Fruit fly (Drosophila melanogaster) whole organism, wandering third instar larva: ENCODE results near the gene Rap1.

Source experiments
- Abd-B ChIP-seq: fragments of >200 bp; optimal IDR thresholded peaks from 2 replicates; lab custom pipeline; 2017; ENCODE audit warnings: missing biosample characterization, missing genetic modification characterization
- CG32264 ChIP-seq: fragments of 200-800 bp; sonication (Bioruptor generic); optimal IDR thresholded peaks from 2 replicates; lab custom pipeline; 2016; ENCODE audit warnings: missing biosample characterization, missing genetic modification characterization
- CG9705 ChIP-seq: fragments of 200-800 bp; sonication (Bioruptor generic); optimal IDR thresholded peaks from 2 replicates; lab custom pipeline; 2018; ENCODE audit warnings: missing biosample characterization, mild to moderate bottlenecking, missing genetic modification characterization
- CrebA ChIP-seq: fragments of 200-800 bp; sonication (Bioruptor generic); optimal IDR thresholded peaks from 2 replicates; lab custom pipeline; 2016; ENCODE audit warnings: missing biosample characterization, mild to moderate bottlenecking, missing genetic modification characterization, borderline replicate concordance
- Dfd ChIP-seq: fragments of >200 bp; optimal IDR thresholded peaks from 2 replicates; lab custom pipeline; 2017; ENCODE audit warnings: missing biosample characterization, missing genetic modification characterization
- Dif ChIP-seq: fragments of 200-275, 200-300 bp; sonication (Bioruptor generic); optimal IDR thresholded peaks from 2 replicates; lab custom pipeline; 2018; ENCODE audit warnings: missing biosample characterization, missing genetic modification characterization; ENCODE audit not compliant: partially characterized antibody
- GATAd ChIP-seq: sonication (Bioruptor generic); optimal IDR thresholded peaks from 2 replicates; lab custom pipeline; 2016; ENCODE audit warnings: missing biosample characterization, missing genetic modification characterization
- HLH106 ChIP-seq: fragments of 200-800 bp; optimal IDR thresholded peaks from 3 replicates; lab custom pipeline; 2019; ENCODE audit warnings: missing biosample characterization, mild to moderate bottlenecking, missing genetic modification characterization, moderate library complexity
- Hnf4 ChIP-seq: fragments of 200-800 bp; sonication (Bioruptor generic); optimal IDR thresholded peaks from 2 replicates; lab custom pipeline; 2016; ENCODE audit warnings: missing biosample characterization, mild to moderate bottlenecking, missing genetic modification characterization
- Hr78 ChIP-seq: fragments of >200 bp; optimal IDR thresholded peaks from 2 replicates; lab custom pipeline; 2017; ENCODE audit warnings: missing biosample characterization, missing genetic modification characterization
- Hr83 ChIP-seq: fragments of 200-300 bp; sonication (Bioruptor generic); optimal IDR thresholded peaks from 2 replicates; lab custom pipeline; 2016; ENCODE audit warnings: missing biosample characterization, mild to moderate bottlenecking, missing genetic modification characterization, moderate library complexity; ENCODE audit not compliant: poor library complexity, severe bottlenecking
- Jra ChIP-seq: sonication (Bioruptor generic); optimal IDR thresholded peaks from 2 replicates; lab custom pipeline; 2016; ENCODE audit warnings: missing biosample characterization, missing genetic modification characterization
- Mio ChIP-seq: sonication (Bioruptor generic); optimal IDR thresholded peaks from 2 replicates; lab custom pipeline; 2016; ENCODE audit warnings: missing biosample characterization, missing genetic modification characterization
- Myc ChIP-seq: fragments of >200 bp; optimal IDR thresholded peaks from 2 replicates; lab custom pipeline; 2017
- N ChIP-seq: fragments of >200 bp; optimal IDR thresholded peaks from 2 replicates; lab custom pipeline; 2018; ENCODE audit warnings: missing biosample characterization, missing external identifiers, missing genetic modification characterization
- OdsH ChIP-seq: fragments of 200-800 bp; sonication (Bioruptor generic); optimal IDR thresholded peaks from 2 replicates; lab custom pipeline; 2016; ENCODE audit warnings: missing biosample characterization, mild to moderate bottlenecking, missing genetic modification characterization
- Rel ChIP-seq, 2 experiments: fragments of 200-800 bp; sonication (Bioruptor generic) in 1 of 2; optimal IDR thresholded peaks; 2 replicates in 1 of 2; 3 replicates in 1 of 2; lab custom pipeline; 2016 to 2019; ENCODE audit warnings: mild to moderate bottlenecking in 2 of 2, missing biosample characterization in 2 of 2, missing genetic modification characterization in 2 of 2, moderate library complexity in 1 of 2
- Sp1 ChIP-seq: fragments of 200-800 bp; sonication (Bioruptor generic); optimal IDR thresholded peaks from 3 replicates; lab custom pipeline; 2019; ENCODE audit warnings: missing biosample characterization, mild to moderate bottlenecking, missing genetic modification characterization, moderate library complexity
- Vsx2 ChIP-seq: fragments of 200-300, 225-300 bp; sonication (Bioruptor generic); optimal IDR thresholded peaks from 2 replicates; lab custom pipeline; 2018; ENCODE audit warnings: missing biosample characterization, missing genetic modification characterization; ENCODE audit not compliant: partially characterized antibody
- br ChIP-seq: fragments of 200-800 bp; sonication (Bioruptor generic); optimal IDR thresholded peaks from 2 replicates; lab custom pipeline; 2016; ENCODE audit warnings: missing biosample characterization, missing genetic modification characterization
- brk ChIP-seq: fragments of 200-800 bp; sonication (Bioruptor generic); optimal IDR thresholded peaks from 2 replicates; lab custom pipeline; 2016; ENCODE audit warnings: missing biosample characterization, mild to moderate bottlenecking, missing genetic modification characterization
- dl ChIP-seq, 2 experiments: fragments of 175-275, 200-275 bp in 1 of 2; fragments of 200-275 bp in 1 of 2; sonication (Bioruptor generic); optimal IDR thresholded peaks; lab custom pipeline; 2018; ENCODE audit warnings: mild to moderate bottlenecking in 2 of 2, missing biosample characterization in 2 of 2, missing genetic modification characterization in 2 of 2, moderate library complexity in 2 of 2; ENCODE audit not compliant: partially characterized antibody in 2 of 2, insufficient read depth in 1 of 2
- dmrt93B ChIP-seq: fragments of 200-800 bp; sonication (Bioruptor generic); optimal IDR thresholded peaks from 2 replicates; lab custom pipeline; 2018; ENCODE audit warnings: missing biosample characterization, mild to moderate bottlenecking, missing genetic modification characterization
- dsf ChIP-seq: sonication (Bioruptor generic); optimal IDR thresholded peaks from 2 replicates; lab custom pipeline; 2016; ENCODE audit warnings: missing biosample characterization, missing genetic modification characterization, borderline replicate concordance
- ey ChIP-seq: fragments of 200-800 bp; sonication (Bioruptor generic); optimal IDR thresholded peaks from 2 replicates; lab custom pipeline; 2016; ENCODE audit warnings: missing biosample characterization, missing genetic modification characterization
- foxo ChIP-seq, 2 experiments: fragments of 200-800 bp; sonication (Bioruptor generic); optimal IDR thresholded peaks; 2 replicates in 1 of 2; 3 replicates in 1 of 2; lab custom pipeline; 2016 to 2017; ENCODE audit warnings: missing biosample characterization in 2 of 2, missing genetic modification characterization in 2 of 2
- fru ChIP-seq: fragments of 200-800 bp; sonication (Bioruptor generic); optimal IDR thresholded peaks from 3 replicates; lab custom pipeline; 2016; ENCODE audit warnings: missing biosample characterization, mild to moderate bottlenecking, missing genetic modification characterization
- h ChIP-seq: fragments of 200-800 bp; sonication (Bioruptor generic); optimal IDR thresholded peaks from 3 replicates; lab custom pipeline; 2016; ENCODE audit warnings: missing biosample characterization, mild to moderate bottlenecking, missing genetic modification characterization
- jim ChIP-seq: fragments of 175-275, 200-325 bp; sonication (Bioruptor generic); optimal IDR thresholded peaks from 2 replicates; lab custom pipeline; 2016; ENCODE audit warnings: missing biosample characterization, mild to moderate bottlenecking, missing genetic modification characterization
- lola ChIP-seq: fragments of >200 bp; optimal IDR thresholded peaks from 2 replicates; lab custom pipeline; 2017; ENCODE audit warnings: missing biosample characterization, missing genetic modification characterization
- psq ChIP-seq: fragments of 200-800 bp; sonication (Bioruptor generic); optimal IDR thresholded peaks from 3 replicates; lab custom pipeline; 2017; ENCODE audit warnings: missing biosample characterization, mild to moderate bottlenecking, missing genetic modification characterization, moderate library complexity
- rgr ChIP-seq: fragments of 200-800 bp; sonication (Bioruptor generic); optimal IDR thresholded peaks from 3 replicates; lab custom pipeline; 2016; ENCODE audit warnings: missing biosample characterization, mild to moderate bottlenecking, missing genetic modification characterization
- sage ChIP-seq: fragments of 200-800 bp; sonication (Bioruptor generic); optimal IDR thresholded peaks from 2 replicates; lab custom pipeline; 2016; ENCODE audit warnings: missing biosample characterization, mild to moderate bottlenecking, missing genetic modification characterization
- sv ChIP-seq: fragments of 200-800 bp; sonication (Bioruptor generic); optimal IDR thresholded peaks from 3 replicates; lab custom pipeline; 2016; ENCODE audit warnings: missing biosample characterization, missing genetic modification characterization
- tai ChIP-seq: sonication (Bioruptor generic); optimal IDR thresholded peaks from 2 replicates; lab custom pipeline; 2016; ENCODE audit warnings: missing biosample characterization, missing genetic modification characterization
- usp ChIP-seq: fragments of >200 bp; optimal IDR thresholded peaks from 2 replicates; lab custom pipeline; 2017; ENCODE audit warnings: missing biosample characterization, missing genetic modification characterization
- woc ChIP-seq: sonication (Bioruptor generic); optimal IDR thresholded peaks from 2 replicates; lab custom pipeline; 2016; ENCODE audit warnings: missing biosample characterization, mild to moderate bottlenecking, missing genetic modification characterization

Rap1 gene

DNA sequence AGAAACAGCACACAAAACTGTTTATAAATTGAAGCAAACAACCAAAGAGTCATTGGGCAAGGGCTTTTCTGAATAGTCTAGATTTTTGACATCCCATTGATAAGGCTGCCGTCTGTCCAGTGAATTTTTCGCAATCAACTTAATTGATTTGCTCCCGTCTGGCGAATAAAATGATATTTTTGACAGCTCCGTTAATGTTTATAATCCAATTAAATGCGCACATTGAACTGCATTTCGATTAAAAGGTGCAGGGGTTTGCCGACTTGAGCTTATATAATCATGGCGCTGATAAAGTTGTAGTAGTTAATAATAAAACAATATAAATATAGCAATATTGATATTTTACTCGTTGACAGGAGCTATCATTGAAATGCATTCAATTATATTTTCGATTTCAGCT, 47.0 kb upstream of the Rap1 start:
- TF ChIP-seq dl (GFP tag; optimal IDR thresholded peaks at IDR 0.05; lab: Kevin White, UChicago; ENCODE audit: insufficient read depth in 1 of 2, partially characterized antibody in 2 of 2): no peak

DNA sequence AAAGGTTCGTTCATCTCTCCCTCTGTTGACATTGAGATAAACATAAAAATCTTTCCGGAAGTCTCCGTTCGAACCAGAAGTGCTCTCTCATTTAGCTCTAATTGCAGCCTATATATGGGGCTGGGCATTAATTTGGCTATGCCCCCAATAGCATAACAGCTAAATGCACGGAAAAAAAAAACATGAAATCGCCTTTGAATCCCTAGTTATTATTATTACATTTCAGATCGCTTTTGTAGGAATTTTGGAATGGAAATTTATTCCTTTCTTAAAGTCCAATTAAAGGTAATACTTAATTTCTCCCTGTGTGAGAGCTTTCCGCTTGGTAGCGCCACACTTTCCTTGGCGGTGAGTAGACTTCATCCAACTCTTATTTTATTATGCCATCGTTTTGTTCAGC, 44.2 kb upstream of the Rap1 start:
- TF ChIP-seq br (no peak), usp (no peak), Hnf4 (GFP tag; lab: Kevin White, UChicago) (no peak), Dfd (no peak), Dif (GFP tag; lab: Kevin White, UChicago) (no peak), N (GFP tag; lab: Kevin White, UChicago) (no peak), ey (GFP tag; lab: Kevin White, UChicago) (no peak), HLH106 (no peak), dmrt93B (GFP tag; lab: Kevin White, UChicago) (no peak), sage (GFP tag; lab: Kevin White, UChicago) (no peak), GATAd (GFP tag; lab: Kevin White, UChicago) (no peak), CG32264 (GFP tag; lab: Kevin White, UChicago) (no peak), fru (GFP tag; lab: Kevin White, UChicago) (no peak), Myc (lab: Kevin White, UChicago) (no peak), Hr78 (GFP tag; lab: Kevin White, UChicago) (no peak), h (no peak), sv (GFP tag; lab: Kevin White, UChicago) (no peak), foxo (GFP tag; optimal IDR thresholded peaks at IDR 0.05; lab: Kevin White, UChicago) (no peak)

DNA sequence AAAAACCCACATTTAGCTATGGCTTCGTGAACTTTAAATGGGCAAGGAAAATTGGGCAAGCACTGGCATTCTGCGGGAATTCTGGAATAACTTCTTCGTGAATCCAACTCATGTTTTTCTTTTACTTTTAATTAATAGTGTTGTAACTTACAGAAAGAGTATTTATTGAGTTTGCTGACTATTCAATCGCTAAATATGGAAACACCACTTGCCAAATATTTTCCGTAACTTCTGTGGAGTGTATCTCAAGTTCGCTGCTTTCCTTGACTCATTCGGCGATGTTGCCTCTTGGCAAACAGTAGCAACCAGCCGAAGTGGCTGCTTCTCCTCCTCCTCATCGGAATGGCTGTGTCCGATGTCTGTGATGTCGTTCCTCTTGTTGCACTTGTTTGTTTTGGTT, 43.2 kb upstream of the Rap1 start:
- TF ChIP-seq dsf (GFP tag; lab: Kevin White, UChicago) (no peak), Hr78 (GFP tag; lab: Kevin White, UChicago) (no peak), OdsH (GFP tag; lab: Kevin White, UChicago) (peak; percentile 9), Rel (GFP tag; optimal IDR thresholded peaks at IDR 0.05; lab: Kevin White, UChicago) (no peak), Rel (tag; optimal IDR thresholded peaks at IDR 0.05; lab: Kevin White, UChicago) (no peak), ey (GFP tag; lab: Kevin White, UChicago) (peak; percentile 8), psq (GFP tag; lab: Kevin White, UChicago) (no peak), fru (GFP tag; lab: Kevin White, UChicago) (peak; percentile 2)

DNA sequence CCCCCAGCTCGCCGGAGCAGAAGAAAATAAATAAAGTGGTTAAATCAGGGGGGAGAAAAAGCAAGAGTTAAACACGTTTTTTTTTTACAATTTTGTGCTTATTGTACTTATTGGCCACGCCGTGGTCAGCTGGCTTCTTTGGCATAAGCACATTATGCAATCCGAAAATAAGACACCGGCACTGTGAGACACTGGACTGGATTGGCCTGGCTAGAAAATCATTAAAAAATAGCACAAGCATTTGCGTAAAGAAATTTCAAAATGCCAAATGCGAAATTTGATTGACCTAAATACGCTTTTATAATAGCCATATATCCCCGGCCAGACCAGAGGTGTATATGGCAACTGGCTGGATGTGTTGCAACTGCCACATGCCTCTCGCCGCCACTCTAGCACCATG, 42.4 kb upstream of the Rap1 start:
- no peak for TF ChIP-seq jim
- TF ChIP-seq, all 38 proteins: peak for 0

DNA sequence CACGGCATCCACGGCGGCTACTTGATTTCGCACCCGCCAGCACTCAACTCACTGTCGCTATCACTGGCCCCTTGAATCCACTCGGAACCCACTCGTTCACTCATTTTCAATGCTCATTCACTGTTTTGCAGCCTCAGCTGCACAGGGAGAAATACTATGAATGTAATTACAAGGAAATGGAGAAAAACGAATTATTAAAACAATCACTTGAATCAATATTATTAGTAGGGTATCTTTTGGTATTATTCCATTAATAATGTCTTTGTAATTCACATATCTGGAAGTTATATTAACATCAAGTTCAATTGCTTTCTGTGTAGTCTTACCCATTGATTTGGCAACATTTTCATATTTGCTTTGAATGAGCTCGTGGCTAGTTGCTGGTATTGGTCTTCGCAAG, 38.6 kb upstream of the Rap1 start:
- TF ChIP-seq sage (GFP tag; lab: Kevin White, UChicago) (no peak), Dfd (no peak), CG9705 (no peak), GATAd (GFP tag; lab: Kevin White, UChicago) (no peak), tai (GFP tag; lab: Kevin White, UChicago) (no peak), lola (GFP tag; lab: Kevin White, UChicago) (no peak), CG32264 (GFP tag; lab: Kevin White, UChicago) (no peak), Sp1 (GFP tag; lab: Kevin White, UChicago) (no peak), woc (GFP tag; lab: Kevin White, UChicago) (no peak), brk (GFP tag; lab: Kevin White, UChicago) (no peak), rgr (GFP tag; lab: Kevin White, UChicago) (no peak), h (no peak)
- TF ChIP-seq, all 38 proteins: peak for 0

DNA sequence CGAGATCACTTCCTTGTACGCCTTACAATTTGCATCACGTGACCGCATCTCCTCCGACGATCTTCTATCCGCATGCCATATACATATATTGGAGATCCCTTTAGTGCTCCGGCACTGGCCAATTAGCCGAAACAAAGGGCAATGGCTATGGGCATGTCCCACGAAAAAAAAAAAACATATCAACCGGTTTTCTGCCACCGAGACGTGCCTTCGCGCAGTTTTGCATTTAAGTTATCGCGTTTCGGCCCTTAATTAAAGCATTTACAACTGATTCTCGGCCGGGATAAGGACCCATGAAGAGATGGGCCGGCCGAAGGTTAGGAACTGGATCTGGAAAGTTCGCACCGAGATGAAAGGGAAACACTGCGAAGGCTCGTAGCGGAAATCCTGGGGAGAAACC, 37.6 kb upstream of the Rap1 start:
- no peak for TF ChIP-seq usp
- no peak for TF ChIP-seq tai (GFP tag; lab: Kevin White, UChicago)
- TF ChIP-seq Vsx2 (GFP tag; lab: Kevin White, UChicago): no peak
- no peak for TF ChIP-seq psq (GFP tag; lab: Kevin White, UChicago)
- TF ChIP-seq dmrt93B (GFP tag; lab: Kevin White, UChicago): no peak
- TF ChIP-seq CG32264 (GFP tag; lab: Kevin White, UChicago): no peak
- TF ChIP-seq CrebA (GFP tag; lab: Kevin White, UChicago): no peak
- no peak for TF ChIP-seq jim
- no peak for TF ChIP-seq Mio
- TF ChIP-seq Abd-B (GFP tag; lab: Kevin White, UChicago): no peak
- no peak for TF ChIP-seq Hnf4 (GFP tag; lab: Kevin White, UChicago)
- TF ChIP-seq GATAd (GFP tag; lab: Kevin White, UChicago): no peak
- no peak for TF ChIP-seq N (GFP tag; lab: Kevin White, UChicago)
- no peak for TF ChIP-seq Hr78 (GFP tag; lab: Kevin White, UChicago)
- TF ChIP-seq Jra: no peak
- no peak for TF ChIP-seq Rel (GFP tag; optimal IDR thresholded peaks at IDR 0.05; lab: Kevin White, UChicago)
- no peak for TF ChIP-seq Rel (tag; optimal IDR thresholded peaks at IDR 0.05; lab: Kevin White, UChicago)
- no peak for TF ChIP-seq Myc (lab: Kevin White, UChicago)
- no peak for TF ChIP-seq dl (GFP tag; optimal IDR thresholded peaks at IDR 0.05; lab: Kevin White, UChicago; ENCODE audit: insufficient read depth in 1 of 2, partially characterized antibody in 2 of 2)
- no peak for TF ChIP-seq Hr83 (GFP tag; lab: Kevin White, UChicago)
- TF ChIP-seq sage (GFP tag; lab: Kevin White, UChicago): no peak
